Worm (Caenorhabditis elegans): ENCODE measurements around the gene hpr-17.

Gene hpr-17

ce11 chrII:13199674-13200215 lies 42.9 kb upstream of the hpr-17 start, which contains the start of gene btf-1 (continued):
- TF ChIP-seq snpc-1.3 (tag; optimal IDR thresholded peaks at IDR 0.05; ENCODE audit: insufficient read depth) = peak; percentile 42
- peak; percentile 50 for TF ChIP-seq tlf-1 (GFP tag; optimal IDR thresholded peaks at IDR 0.05)
- TF ChIP-seq ztf-3 (GFP tag; optimal IDR thresholded peaks at IDR 0.05) = no peak
- TF ChIP-seq B0035.1 (tag; optimal IDR thresholded peaks at IDR 0.05) = peak; percentile 43
- TF ChIP-seq ztf-28 (GFP tag; IDR thresholded peaks at IDR 0.05) = 0 out of 2 replicates have a peak, but pooled peaks have one; percentile 45
- peak; percentile 95 for TF ChIP-seq mcd-1 (GFP tag; IDR thresholded peaks at IDR 0.05)
- no peak for TF ChIP-seq sptf-2 (GFP tag; optimal IDR thresholded peaks at IDR 0.05)
- peak; percentile 69 for TF ChIP-seq attf-3 (GFP tag; conservative IDR thresholded peaks at IDR 0.05)
- peak; percentile 56 to 72 for TF ChIP-seq let-607 (tag; optimal IDR thresholded peaks at IDR 0.05)
- TF ChIP-seq F55B11.4 (tag; optimal IDR thresholded peaks at IDR 0.05; ENCODE audit: borderline replicate concordance, insufficient read depth) = no peak
- TF ChIP-seq C17E4.6 (GFP tag; IDR thresholded peaks at IDR 0.05) = 0 out of 2 replicates have a peak, but pooled peaks have one; percentile 46
- TF ChIP-seq attf-5 (GFP tag; optimal IDR thresholded peaks at IDR 0.05) = peak; percentile 58
- peak; percentile 13 for TF ChIP-seq snpc-1.1 (tag; optimal IDR thresholded peaks at IDR 0.05; ENCODE audit: insufficient read depth)
- peak; percentile 57 for TF ChIP-seq ztf-18 (tag; optimal IDR thresholded peaks at IDR 0.05)
- TF ChIP-seq ceh-27 (GFP tag; optimal IDR thresholded peaks at IDR 0.05) = peak; percentile 47
- 0 out of 2 replicates have a peak, but pooled peaks have one; percentile 20 for TF ChIP-seq D2030.7 (GFP tag; IDR thresholded peaks at IDR 0.05)
- 0 out of 2 replicates have a peak, but pooled peaks have one; percentile 36 for TF ChIP-seq rcor-1 (GFP tag; IDR thresholded peaks at IDR 0.05)
- no peak for TF ChIP-seq sdz-38 (tag; optimal IDR thresholded peaks at IDR 0.05)
- no peak for TF ChIP-seq nfya-2 (GFP tag; IDR thresholded peaks at IDR 0.05)
- TF ChIP-seq F57A8.1 (GFP tag; optimal IDR thresholded peaks at IDR 0.05) = no peak
- peak; percentile 92 for TF ChIP-seq lin-54 (GFP tag; optimal IDR thresholded peaks at IDR 0.05)
- TF ChIP-seq pbrm-1 (GFP tag; IDR thresholded peaks at IDR 0.05) = peak; percentile 55; the same call in 1 of the 2 replicates
- peak; percentile 27 for TF ChIP-seq lsl-1 (GFP tag; optimal IDR thresholded peaks at IDR 0.05)
- peak; percentile 88 for TF ChIP-seq K12H6.12 (tag; optimal IDR thresholded peaks at IDR 0.05)
- TF ChIP-seq aptf-3 (GFP tag; IDR thresholded peaks at IDR 0.05) = no peak
- no peak for TF ChIP-seq xnd-1 (tag; optimal IDR thresholded peaks at IDR 0.05)
- TF ChIP-seq lin-35 (GFP tag; optimal IDR thresholded peaks at IDR 0.05) = peak in 1 of 3 experiments; percentile 86
- peak; percentile 39 for TF ChIP-seq snpc-3.4 (tag; optimal IDR thresholded peaks at IDR 0.05)
- no peak for TF ChIP-seq dpff-1 (tag; optimal IDR thresholded peaks at IDR 0.05)
- TF ChIP-seq efl-1 (GFP tag; optimal IDR thresholded peaks at IDR 0.05) = peak; percentile 66
- TF ChIP-seq cebp-1 (GFP tag; IDR thresholded peaks at IDR 0.05) = no peak
- peak; percentile 73 for TF ChIP-seq cebp-1 (tag; optimal IDR thresholded peaks at IDR 0.05)
- no peak for TF ChIP-seq Y53F4B.3 (GFP tag; IDR thresholded peaks at IDR 0.05)
- peak; percentile 80 for TF ChIP-seq K11D2.4 (GFP tag; IDR thresholded peaks at IDR 0.05)
- peak; percentile 81 for TF ChIP-seq nfyb-1 (GFP tag; IDR thresholded peaks at IDR 0.05)
- no peak for TF ChIP-seq cebp-2 (GFP tag; IDR thresholded peaks at IDR 0.05)
- TF ChIP-seq nhr-179 (tag; optimal IDR thresholded peaks at IDR 0.05) = no peak
- TF ChIP-seq rec-8 (tag; optimal IDR thresholded peaks at IDR 0.05) = peak in 1 of 2 experiments; percentile 27
- no peak for TF ChIP-seq attf-6 (GFP tag; IDR thresholded peaks at IDR 0.05)
- peak; percentile 76 for TF ChIP-seq hrde-1 (tag; optimal IDR thresholded peaks at IDR 0.05; ENCODE audit: borderline replicate concordance)
- TF ChIP-seq T07F8.4 (tag; optimal IDR thresholded peaks at IDR 0.05) = peak; percentile 18
- no peak for TF ChIP-seq ztf-22 (GFP tag; optimal IDR thresholded peaks at IDR 0.05)
- no peak for TF ChIP-seq F37B4.10 (GFP tag; IDR thresholded peaks at IDR 0.05)
- peak; percentile 79 for TF ChIP-seq zim-3 (tag; optimal IDR thresholded peaks at IDR 0.05)
- peak; percentile 21 for TF ChIP-seq nhr-27 (tag; optimal IDR thresholded peaks at IDR 0.05)
- peak; percentile 78 for TF ChIP-seq B0336.3 (GFP tag; IDR thresholded peaks at IDR 0.05)

Data from whole organism, young adult.